Fruit fly (Drosophila melanogaster) whole organism, embryonic: Measurements from ENCODE around the gene CG7991.

ENCODE experiments used
- Atf-2 ChIP-seq: fragments of 200-800 bp; sonication (Bioruptor generic); optimal IDR thresholded peaks from 2 replicates; lab custom pipeline; 2016; ENCODE audit warnings: missing biosample characterization, missing genetic modification characterization
- Bdp1 ChIP-seq: fragments of 200-800 bp; sonication (Bioruptor generic); optimal IDR thresholded peaks from 3 replicates; lab custom pipeline; 2016; ENCODE audit warnings: missing biosample characterization, missing genetic modification characterization
- Bgb ChIP-seq: fragments of 200-800 bp; sonication (Bioruptor generic); IDR thresholded peaks from 2 replicates; pipeline ENCODE4 v1.3.6; 2022; ENCODE audit warnings: missing biosample characterization, missing genetic modification characterization; ENCODE audit not compliant: partially characterized antibody
- CG10147 ChIP-seq: fragments of 200-800 bp; sonication (Bioruptor generic); optimal IDR thresholded peaks from 2 replicates; lab custom pipeline; 2019; ENCODE audit warnings: missing biosample characterization, mild to moderate bottlenecking, missing genetic modification characterization, moderate library complexity
- CG10209 ChIP-seq: fragments of 200-800 bp; sonication (Bioruptor generic); optimal IDR thresholded peaks from 3 replicates; lab custom pipeline; 2017; ENCODE audit warnings: missing biosample characterization, mild to moderate bottlenecking, missing genetic modification characterization, missing genetic modification reagents
- CG10654 ChIP-seq: fragments of 200-800 bp; sonication (Bioruptor generic); optimal IDR thresholded peaks from 2 replicates; lab custom pipeline; 2016; ENCODE audit warnings: missing biosample characterization, missing genetic modification characterization
- CG1233 ChIP-seq: fragments of 200-800 bp; sonication (Bioruptor generic); optimal IDR thresholded peaks from 4 replicates; lab custom pipeline; 2018; ENCODE audit warnings: missing biosample characterization, mild to moderate bottlenecking, missing genetic modification characterization
- CG13287 ChIP-seq: fragments of 200-800 bp; sonication (Bioruptor generic); IDR thresholded peaks from 2 replicates; pipeline ENCODE4 v1.3.6; 2022; ENCODE audit warnings: missing biosample characterization, missing genetic modification characterization; ENCODE audit not compliant: partially characterized antibody
- CG13624 ChIP-seq: fragments of 200-800 bp; sonication (Bioruptor generic); optimal IDR thresholded peaks from 2 replicates; lab custom pipeline; 2016; ENCODE audit warnings: missing biosample characterization, missing genetic modification characterization
- CG14014 ChIP-seq: fragments of 200-800 bp; sonication (Bioruptor generic); IDR thresholded peaks from 2 replicates; pipeline ENCODE4 v1.3.6; 2022; ENCODE audit warnings: missing biosample characterization, missing genetic modification characterization
- CG15073 ChIP-seq: fragments of 200-800 bp; sonication (Bioruptor generic); optimal IDR thresholded peaks from 2 replicates; lab custom pipeline; 2016; ENCODE audit warnings: missing biosample characterization, missing genetic modification characterization
- CG15269 ChIP-seq: fragments of 200-800 bp; sonication (Bioruptor generic); optimal IDR thresholded peaks from 2 replicates; lab custom pipeline; 2018; ENCODE audit warnings: missing biosample characterization, mild to moderate bottlenecking, missing genetic modification characterization, moderate library complexity
- CG15601 ChIP-seq: fragments of 200-800 bp; sonication (Bioruptor generic); optimal IDR thresholded peaks from 3 replicates; lab custom pipeline; 2019; ENCODE audit warnings: missing biosample characterization, mild to moderate bottlenecking, missing genetic modification characterization, moderate library complexity
- CG1603 ChIP-seq: fragments of 200-800 bp; sonication (Bioruptor generic); optimal IDR thresholded peaks from 2 replicates; lab custom pipeline; 2019; ENCODE audit warnings: missing biosample characterization, mild to moderate bottlenecking, missing genetic modification characterization, moderate library complexity
- CG16779 ChIP-seq: fragments of 200-800 bp; sonication (Bioruptor generic); IDR thresholded peaks from 2 replicates; pipeline ENCODE4 v1.3.6; 2022; ENCODE audit warnings: missing biosample characterization, missing genetic modification characterization
- CG17385 ChIP-seq: fragments of 200-800 bp; sonication (Bioruptor generic); optimal IDR thresholded peaks from 3 replicates; lab custom pipeline; 2018; ENCODE audit warnings: missing biosample characterization, mild to moderate bottlenecking, missing genetic modification characterization
- CG18262 ChIP-seq: fragments of 200-800 bp; optimal IDR thresholded peaks from 3 replicates; lab custom pipeline; 2019; ENCODE audit warnings: missing biosample characterization, mild to moderate bottlenecking, missing genetic modification characterization, moderate library complexity
- CG18476 ChIP-seq: fragments of 200-800 bp; sonication (Bioruptor generic); optimal IDR thresholded peaks from 2 replicates; lab custom pipeline; 2016; ENCODE audit warnings: missing biosample characterization, mild to moderate bottlenecking, missing genetic modification characterization
- CG18619 ChIP-seq: fragments of 200-800 bp; sonication (Bioruptor generic); optimal IDR thresholded peaks from 3 replicates; lab custom pipeline; 2017; ENCODE audit warnings: missing biosample characterization, mild to moderate bottlenecking, missing genetic modification characterization
- CG2116 ChIP-seq: fragments of 200-800 bp; sonication (Bioruptor generic); optimal IDR thresholded peaks from 3 replicates; lab custom pipeline; 2018; ENCODE audit warnings: missing biosample characterization, mild to moderate bottlenecking, missing genetic modification characterization
- CG3995 ChIP-seq: fragments of 200-800 bp; sonication (Bioruptor generic); optimal IDR thresholded peaks from 3 replicates; lab custom pipeline; 2016; ENCODE audit warnings: missing biosample characterization, missing genetic modification characterization
- CG4282 ChIP-seq: fragments of 200-800 bp; sonication (Bioruptor generic); optimal IDR thresholded peaks from 2 replicates; lab custom pipeline; 2016; ENCODE audit warnings: missing biosample characterization, missing genetic modification characterization
- CG4404 ChIP-seq: fragments of 200-800 bp; sonication (Bioruptor generic); IDR thresholded peaks from 2 replicates; pipeline ENCODE4 v1.3.6; 2022; ENCODE audit warnings: missing biosample characterization, missing genetic modification characterization
- CG7745 ChIP-seq: fragments of 200-800 bp; sonication (Bioruptor generic); optimal IDR thresholded peaks from 2 replicates; lab custom pipeline; 2018; ENCODE audit warnings: missing biosample characterization, mild to moderate bottlenecking, missing genetic modification characterization, moderate library complexity
- CG8089 ChIP-seq: fragments of 200-800 bp; sonication (Bioruptor generic); optimal IDR thresholded peaks from 3 replicates; lab custom pipeline; 2016; ENCODE audit warnings: missing biosample characterization, missing genetic modification characterization
- CG8359 ChIP-seq: fragments of 200-800 bp; sonication (Bioruptor generic); optimal IDR thresholded peaks from 2 replicates; lab custom pipeline; 2017; ENCODE audit warnings: missing biosample characterization, mild to moderate bottlenecking, missing genetic modification characterization, borderline replicate concordance
- CG8944 ChIP-seq: fragments of 200-800 bp; sonication (Bioruptor generic); optimal IDR thresholded peaks from 3 replicates; lab custom pipeline; 2016; ENCODE audit warnings: missing biosample characterization, missing genetic modification characterization
- CG9727 ChIP-seq: fragments of 200-800 bp; sonication (Bioruptor generic); optimal IDR thresholded peaks from 3 replicates; lab custom pipeline; 2017; ENCODE audit warnings: missing biosample characterization, mild to moderate bottlenecking, missing genetic modification characterization
- CG9817 ChIP-seq: fragments of 200-800 bp; sonication (Bioruptor generic); optimal IDR thresholded peaks from 2 replicates; lab custom pipeline; 2018; ENCODE audit warnings: missing biosample characterization, mild to moderate bottlenecking, missing genetic modification characterization, moderate library complexity
- CG9932 ChIP-seq: fragments of 200-800 bp; sonication (Bioruptor generic); IDR thresholded peaks from 2 replicates; pipeline ENCODE4 v1.3.6; 2022; ENCODE audit warnings: missing biosample characterization, missing genetic modification characterization
- Doc3 ChIP-seq: fragments of 200-800 bp; sonication (Bioruptor generic); IDR thresholded peaks from 3 replicates; pipeline ENCODE4 v1.3.6; 2022; ENCODE audit warnings: missing biosample characterization, missing genetic modification characterization; ENCODE audit not compliant: partially characterized antibody
- HmgD ChIP-seq: fragments of 200-800 bp; sonication (Bioruptor generic); optimal IDR thresholded peaks from 3 replicates; lab custom pipeline; 2016; ENCODE audit warnings: missing biosample characterization, missing genetic modification characterization
- Myb ChIP-seq: fragments of 200-800 bp; sonication (Bioruptor generic); optimal IDR thresholded peaks from 2 replicates; lab custom pipeline; 2016; ENCODE audit warnings: missing biosample characterization, missing genetic modification characterization
- Poxn ChIP-seq: fragments of 200-800 bp; sonication (Bioruptor generic); IDR thresholded peaks from 2 replicates; pipeline ENCODE4 v1.3.6; 2022; ENCODE audit warnings: missing biosample characterization, missing genetic modification characterization
- Scr ChIP-seq: fragments of 200-800 bp; sonication (Bioruptor generic); IDR thresholded peaks from 2 replicates; pipeline ENCODE4 v1.3.6; 2022; ENCODE audit warnings: missing biosample characterization, missing genetic modification characterization; ENCODE audit not compliant: partially characterized antibody
- Sox102F ChIP-seq: fragments of 200-800 bp; sonication (Bioruptor generic); optimal IDR thresholded peaks from 2 replicates; lab custom pipeline; 2018; ENCODE audit warnings: missing biosample characterization, mild to moderate bottlenecking, missing genetic modification characterization, moderate library complexity
- Stat92E ChIP-seq, 3 experiments: fragments of >200 bp in 2 of 3; fragments of 200-800 bp in 1 of 3; sonication (Bioruptor generic) in 1 of 3; optimal IDR thresholded peaks; 2 replicates each; lab custom pipeline; 2017 to 2019; ENCODE audit warnings: missing biosample characterization in 3 of 3, missing genetic modification characterization in 3 of 3, mild to moderate bottlenecking in 1 of 3, moderate library complexity in 1 of 3
- amos ChIP-seq: fragments of 200-800 bp; sonication (Bioruptor generic); IDR thresholded peaks from 2 replicates; pipeline ENCODE4 v1.3.6; 2022; ENCODE audit warnings: missing biosample characterization, missing genetic modification characterization; ENCODE audit not compliant: partially characterized antibody
- croc ChIP-seq: fragments of 200-800 bp; sonication (Bioruptor generic); conservative IDR thresholded peaks from 3 replicates; pipeline ENCODE4 v1.3.6; 2022; ENCODE audit warnings: missing biosample characterization, missing genetic modification characterization
- dysf ChIP-seq: fragments of 200-800 bp; sonication (Bioruptor generic); IDR thresholded peaks from 3 replicates; pipeline ENCODE4 v1.3.6; 2022; ENCODE audit warnings: missing biosample characterization, missing genetic modification characterization
- emc ChIP-seq: fragments of 200-800 bp; sonication (Bioruptor generic); optimal IDR thresholded peaks from 2 replicates; lab custom pipeline; 2016; ENCODE audit warnings: missing biosample characterization, missing genetic modification characterization
- en ChIP-seq: fragments of 200-800 bp; sonication (Bioruptor generic); optimal IDR thresholded peaks from 2 replicates; lab custom pipeline; 2016; ENCODE audit warnings: missing biosample characterization, missing genetic modification characterization
- eve ChIP-seq, 2 experiments: fragments of >200 bp; optimal IDR thresholded peaks; 2 replicates each; lab custom pipeline; 2017; ENCODE audit warnings: missing biosample characterization in 2 of 2, missing genetic modification characterization in 2 of 2
- kah ChIP-seq: fragments of 200-800 bp; sonication (Bioruptor generic); optimal IDR thresholded peaks from 2 replicates; lab custom pipeline; 2018; ENCODE audit warnings: missing biosample characterization, mild to moderate bottlenecking, missing genetic modification characterization
- kay ChIP-seq: fragments of 200-800 bp; sonication (Bioruptor generic); optimal IDR thresholded peaks from 2 replicates; lab custom pipeline; 2016; ENCODE audit warnings: missing biosample characterization, missing genetic modification characterization
- nau ChIP-seq: fragments of 200-800 bp; sonication (Bioruptor generic); optimal IDR thresholded peaks from 3 replicates; lab custom pipeline; 2017; ENCODE audit warnings: missing biosample characterization, mild to moderate bottlenecking, missing genetic modification characterization, missing genetic modification reagents
- org-1 ChIP-seq: fragments of 200-800 bp; sonication (Bioruptor generic); optimal IDR thresholded peaks from 2 replicates; lab custom pipeline; 2017; ENCODE audit warnings: missing biosample characterization, missing genetic modification characterization
- otp ChIP-seq: fragments of 200-800 bp; sonication (Bioruptor generic); IDR thresholded peaks from 3 replicates; pipeline ENCODE4, ENCODE4 v1.3.6; 2022; ENCODE audit warnings: missing biosample characterization, missing genetic modification characterization
- sd ChIP-seq: fragments of 200-800 bp; sonication (Bioruptor generic); optimal IDR thresholded peaks from 3 replicates; lab custom pipeline; 2018; ENCODE audit warnings: missing biosample characterization, mild to moderate bottlenecking, missing genetic modification characterization, moderate library complexity
- sug ChIP-seq: fragments of 200-800 bp; optimal IDR thresholded peaks from 2 replicates; lab custom pipeline; 2019; ENCODE audit warnings: missing biosample characterization, mild to moderate bottlenecking, missing genetic modification characterization, moderate library complexity
- unc-4 ChIP-seq: fragments of 200-800 bp; sonication (Bioruptor generic); IDR thresholded peaks from 2 replicates; pipeline ENCODE4 v1.3.6; 2022; ENCODE audit warnings: missing biosample characterization, missing genetic modification characterization; ENCODE audit not compliant: partially characterized antibody

CG7991 gene

DNA sequence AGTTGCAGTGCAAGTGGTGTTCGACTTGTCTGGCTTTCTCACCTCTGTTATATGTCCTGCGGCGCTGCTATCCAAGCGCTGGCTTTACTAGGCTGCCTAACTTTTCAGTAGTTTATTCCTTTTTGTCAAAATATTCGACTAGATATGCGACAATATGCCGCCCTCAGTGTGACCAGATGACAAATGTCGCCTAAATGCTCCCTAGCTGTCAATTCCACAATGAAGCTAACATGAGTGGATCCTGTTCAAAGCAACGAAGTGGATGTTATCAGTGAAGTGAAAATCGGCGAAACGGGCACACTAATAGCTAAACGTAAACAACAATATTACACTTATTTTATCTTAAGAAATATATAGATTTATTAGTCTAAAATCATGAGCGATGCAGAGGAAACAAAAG is 9.6 kb upstream of the CG7991 start, which contains the start of the genes Srrm234 and CG7974 (continued):
- TF ChIP-seq CG1233 (GFP tag; lab: Kevin White, UChicago) (no peak), CG10654 (GFP tag; lab: Kevin White, UChicago) (no peak), CG9727 (GFP tag; lab: Kevin White, UChicago) (no peak), otp (no peak), CG15269 (tag; lab: Kevin White, UChicago) (no peak), dysf (no peak), CG18619 (GFP tag; lab: Kevin White, UChicago) (no peak), CG18262 (tag; lab: Kevin White, UChicago) (no peak), org-1 (GFP tag; lab: Kevin White, UChicago) (no peak), CG18476 (GFP tag; lab: Kevin White, UChicago) (no peak), Atf-2 (GFP tag; lab: Kevin White, UChicago) (no peak), CG14014 (GFP tag; lab: Robert Waterston, UW) (no peak), CG9932 (no peak), en (GFP tag; lab: Kevin White, UChicago) (no peak), CG8944 (GFP tag; lab: Kevin White, UChicago) (no peak), nau (no peak), CG8359 (GFP tag; lab: Kevin White, UChicago) (no peak), CG9817 (tag; lab: Kevin White, UChicago) (no peak), Bdp1 (GFP tag; lab: Kevin White, UChicago) (no peak), CG13287 (GFP tag; lab: Robert Waterston, UW) (peak; percentile 69), sug (tag; lab: Kevin White, UChicago) (no peak), CG1603 (no peak), HmgD (GFP tag; lab: Kevin White, UChicago) (no peak), sd (tag; lab: Kevin White, UChicago) (no peak), CG2116 (GFP tag; lab: Kevin White, UChicago) (peak; percentile 18), CG8089 (GFP tag; lab: Kevin White, UChicago) (no peak), CG3995 (GFP tag; lab: Kevin White, UChicago) (no peak), CG4282 (GFP tag; lab: Kevin White, UChicago) (no peak), CG15073 (GFP tag; lab: Kevin White, UChicago) (no peak), Scr (peak; percentile 34; the same call in 1 of the 2 replicates), CG16779 (GFP tag; lab: Robert Waterston, UW) (no peak), Stat92E (GFP tag; optimal IDR thresholded peaks at IDR 0.05; lab: Kevin White, UChicago) (no peak), kah (GFP tag; lab: Kevin White, UChicago) (no peak), Doc3 (no peak), eve (GFP tag; optimal IDR thresholded peaks at IDR 0.05; lab: Kevin White, UChicago) (no peak), amos (GFP tag; lab: Robert Waterston, UW) (peak; percentile 38; the same call in 1 of the 2 replicates), CG10147 (GFP tag; lab: Kevin White, UChicago) (peak; percentile 25), Bgb (GFP tag; lab: Robert Waterston, UW) (peak; percentile 38; the same call in 1 of the 2 replicates), CG7745 (tag; lab: Kevin White, UChicago) (no peak), kay (GFP tag; lab: Kevin White, UChicago) (no peak), Poxn (GFP tag; lab: Robert Waterston, UW) (no peak), CG10209 (GFP tag; lab: Kevin White, UChicago) (no peak), CG4404 (GFP tag; lab: Robert Waterston, UW) (no peak), CG17385 (GFP tag; lab: Kevin White, UChicago) (no peak), Sox102F (no peak), croc (GFP tag; lab: Robert Waterston, UW) (no peak), CG15601 (tag; lab: Kevin White, UChicago) (no peak), unc-4 (GFP tag; lab: Robert Waterston, UW) (0 out of 2 replicates have a peak, but pooled peaks have one; percentile 19), CG13624 (GFP tag; lab: Kevin White, UChicago) (no peak), emc (no peak), Myb (GFP tag; lab: Kevin White, UChicago) (peak; percentile 7)
